Worm (Caenorhabditis elegans) whole organism, L4/young adult: ENCODE results near the gene F36G9.13.

ENCODE experiments used
- dao-5 ChIP-seq: sonication (generic microtip); optimal IDR thresholded peaks from 2 replicates; lab custom pipeline; 2016; ENCODE audit warnings: missing genotype, missing genetic modification characterization, moderate library complexity, missing compliant biosample characterization
- him-1 ChIP-seq: sonication (generic microtip); optimal IDR thresholded peaks from 2 replicates; lab custom pipeline; 2016; ENCODE audit warnings: missing genotype, missing genetic modification reagents, missing genetic modification characterization, missing compliant biosample characterization

ce11 chrV:16020042-16020441, 36.9 kb downstream of the F36G9.13 start, which contains the start of gene srx-44:
- TF ChIP-seq dao-5 (tag; lab: Kevin White, UChicago) (no peak), him-1 (tag; lab: Kevin White, UChicago) (no peak)
